Worm (Caenorhabditis elegans): ENCODE data around the gene eif-3.K.

- TF ChIP-seq elt-2 (tag; optimal IDR thresholded peaks at IDR 0.05): no peak
- TF ChIP-seq F13H6.1 (tag; optimal IDR thresholded peaks at IDR 0.05): no peak
- no peak for TF ChIP-seq pha-4 (tag; optimal IDR thresholded peaks at IDR 0.05)
- TF ChIP-seq C08G9.2 (tag; optimal IDR thresholded peaks at IDR 0.05): no peak
- no peak for TF ChIP-seq nhr-232 (tag; optimal IDR thresholded peaks at IDR 0.05)
- no peak for TF ChIP-seq pqm-1 (tag; optimal IDR thresholded peaks at IDR 0.05)
- TF ChIP-seq ceh-9 (tag; optimal IDR thresholded peaks at IDR 0.05): no peak
- TF ChIP-seq fkh-10 (GFP tag; optimal IDR thresholded peaks at IDR 0.05): no peak
- no peak for TF ChIP-seq ztf-16 (tag; optimal IDR thresholded peaks at IDR 0.05)
- no peak for TF ChIP-seq nhr-11 (tag; optimal IDR thresholded peaks at IDR 0.05)
- TF ChIP-seq Y22D7AL.16 (tag; optimal IDR thresholded peaks at IDR 0.05): no peak
- TF ChIP-seq tbx-2 (tag; optimal IDR thresholded peaks at IDR 0.05): no peak
- TF ChIP-seq lin-11 (tag; optimal IDR thresholded peaks at IDR 0.05): no peak
Measured at ce11 chrV:12922308-12922707, 31.5 kb upstream of the eif-3.K start, which contains the start of gene dhrs-4.
